Worm (Caenorhabditis elegans): ENCODE results near the gene irld-59.

ce11 chrIV:15385181-15385580, 48.3 kb downstream of the irld-59 start:
- no peak for TF ChIP-seq egl-27 (tag; optimal IDR thresholded peaks at IDR 0.05)
- no peak for TF ChIP-seq snpc-4 (tag; optimal IDR thresholded peaks at IDR 0.05)
- TF ChIP-seq ztf-1 (GFP tag; conservative IDR thresholded peaks at IDR 0.05), result no peak
- TF ChIP-seq unc-39 (tag; optimal IDR thresholded peaks at IDR 0.05), result no peak
- TF ChIP-seq unc-62 (GFP tag; optimal IDR thresholded peaks at IDR 0.05), result no peak
- no peak for TF ChIP-seq ama-1 (optimal IDR thresholded peaks at IDR 0.05)
- TF ChIP-seq lin-39 (tag; optimal IDR thresholded peaks at IDR 0.05), result no peak
- TF ChIP-seq aly-2 (tag; optimal IDR thresholded peaks at IDR 0.05), result no peak
- TF ChIP-seq F13H6.1 (tag; optimal IDR thresholded peaks at IDR 0.05), result no peak
- TF ChIP-seq alr-1 (tag; optimal IDR thresholded peaks at IDR 0.05), result no peak
- TF ChIP-seq skn-1 (tag; optimal IDR thresholded peaks at IDR 0.05), result no peak
